Worm (Caenorhabditis elegans) whole organism, L3 larva: ENCODE results near the gene B0410.1.

Experiments
- aly-2 ChIP-seq: fragments of 150-350 bp; optimal IDR thresholded peaks from 2 replicates; lab custom pipeline; 2014; ENCODE audit warnings: missing biosample characterization, missing genetic modification characterization
- ama-1 ChIP-seq: fragments of 150-350 bp; optimal IDR thresholded peaks from 2 replicates; lab custom pipeline; 2018
- ceh-16 ChIP-seq: sonication (generic microtip); optimal IDR thresholded peaks from 2 replicates; lab custom pipeline; 2017; ENCODE audit warnings: missing biosample characterization, missing genetic modification characterization
- ceh-28 ChIP-seq: fragments of 150-350 bp; optimal IDR thresholded peaks from 2 replicates; lab custom pipeline; 2014; ENCODE audit warnings: missing biosample characterization, missing genetic modification reagents, missing genetic modification characterization
- ceh-9 ChIP-seq: sonication (generic microtip); optimal IDR thresholded peaks from 2 replicates; lab custom pipeline; 2018; ENCODE audit warnings: missing biosample characterization, missing genetic modification characterization
- daf-12 ChIP-seq: fragments of 150-350 bp; optimal IDR thresholded peaks from 2 replicates; lab custom pipeline; 2014; ENCODE audit warnings: missing biosample characterization, missing genetic modification reagents, missing genetic modification characterization
- egl-27 ChIP-seq: sonication (generic microtip); optimal IDR thresholded peaks from 4 replicates; lab custom pipeline; 2017; ENCODE audit warnings: missing biosample characterization, missing genetic modification reagents, missing genetic modification characterization
- elt-2 ChIP-seq: sonication (generic microtip); optimal IDR thresholded peaks from 2 replicates; lab custom pipeline; 2016; ENCODE audit warnings: missing genetic modification reagents, mild to moderate bottlenecking, missing genetic modification characterization, missing compliant biosample characterization
- elt-3 ChIP-seq, 3 experiments: fragments of 150-350 bp in 1 of 3; sonication (generic microtip) in 2 of 3; optimal IDR thresholded peaks; 2 replicates in 2 of 3; 4 replicates in 1 of 3; lab custom pipeline; 2014 to 2017; ENCODE audit warnings: missing biosample characterization in 3 of 3, missing genetic modification characterization in 3 of 3
- eor-1 ChIP-seq, 2 experiments: fragments of 150-350 bp; optimal IDR thresholded peaks; 2 replicates each; lab custom pipeline; 2014 to 2018; ENCODE audit warnings: missing biosample characterization in 2 of 2, missing genetic modification characterization in 2 of 2
- fkh-10 ChIP-seq: sonication (generic microtip); optimal IDR thresholded peaks from 2 replicates; lab custom pipeline; 2017; ENCODE audit warnings: missing biosample characterization, missing genetic modification reagents, missing genetic modification characterization
- fos-1 ChIP-seq: fragments of 150-350 bp; optimal IDR thresholded peaks from 2 replicates; lab custom pipeline; 2014; ENCODE audit warnings: missing biosample characterization, missing genetic modification characterization
- hmg-11 ChIP-seq: sonication (generic microtip); optimal IDR thresholded peaks from 2 replicates; lab custom pipeline; 2016; ENCODE audit warnings: missing genetic modification characterization, missing compliant biosample characterization
- jun-1 ChIP-seq: fragments of 150-350 bp; optimal IDR thresholded peaks from 2 replicates; lab custom pipeline; 2014; ENCODE audit warnings: missing biosample characterization, missing genetic modification reagents, missing genetic modification characterization
- lin-15B ChIP-seq: fragments of 150-350 bp; optimal IDR thresholded peaks from 2 replicates; lab custom pipeline; 2014; ENCODE audit warnings: missing biosample characterization, missing genetic modification characterization
- lin-39 ChIP-seq: fragments of 150-350 bp; optimal IDR thresholded peaks from 2 replicates; lab custom pipeline; 2018; ENCODE audit warnings: missing biosample characterization, missing genetic modification reagents, missing genetic modification characterization
- mml-1 ChIP-seq: fragments of 150-350 bp; sonication (generic microtip); optimal IDR thresholded peaks from 3 replicates; lab custom pipeline; 2014; ENCODE audit warnings: missing biosample characterization, missing genetic modification characterization
- nfya-1 ChIP-seq: sonication (generic microtip); optimal IDR thresholded peaks from 2 replicates; lab custom pipeline; 2017; ENCODE audit warnings: missing genetic modification characterization, mild to moderate bottlenecking, missing compliant biosample characterization, antibody characterized with exemption, moderate library complexity; ENCODE audit not compliant: insufficient read depth
- nhr-11 ChIP-seq: fragments of 150-350 bp; optimal IDR thresholded peaks from 2 replicates; lab custom pipeline; 2014; ENCODE audit warnings: missing biosample characterization, missing genetic modification characterization
- nhr-12 ChIP-seq: fragments of 150-350 bp; optimal IDR thresholded peaks from 2 replicates; lab custom pipeline; 2014; ENCODE audit warnings: missing biosample characterization, missing genetic modification characterization
- nhr-23 ChIP-seq: fragments of 150-350 bp; optimal IDR thresholded peaks from 2 replicates; lab custom pipeline; 2014; ENCODE audit warnings: missing biosample characterization, missing genetic modification reagents, missing genetic modification characterization
- nhr-25 ChIP-seq: sonication (generic microtip); optimal IDR thresholded peaks from 2 replicates; lab custom pipeline; 2017; ENCODE audit warnings: missing biosample characterization, missing genetic modification characterization
- nhr-28 ChIP-seq: fragments of 150-350 bp; optimal IDR thresholded peaks from 2 replicates; lab custom pipeline; 2014; ENCODE audit warnings: missing biosample characterization, missing genetic modification characterization
- nhr-43 ChIP-seq: sonication (generic microtip); optimal IDR thresholded peaks from 2 replicates; lab custom pipeline; 2016; ENCODE audit warnings: mild to moderate bottlenecking, missing genetic modification characterization, missing compliant biosample characterization; ENCODE audit not compliant: poor library complexity, severe bottlenecking
- nhr-67 ChIP-seq: fragments of 150-350 bp; optimal IDR thresholded peaks from 2 replicates; lab custom pipeline; 2014; ENCODE audit warnings: missing biosample characterization, missing genetic modification characterization
- nhr-76 ChIP-seq: fragments of 150-350 bp; sonication (generic microtip); optimal IDR thresholded peaks from 5 replicates; lab custom pipeline; 2014; ENCODE audit warnings: missing biosample characterization, missing genetic modification characterization
- nhr-77 ChIP-seq: fragments of 150-350 bp; optimal IDR thresholded peaks from 2 replicates; lab custom pipeline; 2014; ENCODE audit warnings: missing biosample characterization, missing genetic modification characterization
- sea-2 ChIP-seq: fragments of 150-350 bp; sonication (generic microtip); optimal IDR thresholded peaks from 4 replicates; lab custom pipeline; 2014; ENCODE audit warnings: missing biosample characterization, missing genetic modification reagents, missing genetic modification characterization
- skn-1 ChIP-seq: fragments of 150-350 bp; optimal IDR thresholded peaks from 2 replicates; lab custom pipeline; 2014; ENCODE audit warnings: missing biosample characterization, missing genetic modification characterization
- tbx-2 ChIP-seq: sonication (generic microtip); optimal IDR thresholded peaks from 2 replicates; lab custom pipeline; 2016; ENCODE audit warnings: mild to moderate bottlenecking, missing genetic modification characterization, missing compliant biosample characterization
- unc-39 ChIP-seq: sonication (generic microtip); optimal IDR thresholded peaks from 4 replicates; lab custom pipeline; 2017; ENCODE audit warnings: missing biosample characterization, missing genetic modification characterization
- unc-62 ChIP-seq: fragments of 150-350 bp; sonication (generic microtip); optimal IDR thresholded peaks from 4 replicates; lab custom pipeline; 2014; ENCODE audit warnings: missing biosample characterization, missing genetic modification reagents, missing genetic modification characterization
- zag-1 ChIP-seq: fragments of 150-350 bp; optimal IDR thresholded peaks from 2 replicates; lab custom pipeline; 2014; ENCODE audit warnings: missing biosample characterization, missing genetic modification characterization
- ztf-11 ChIP-seq: fragments of 150-350 bp; optimal IDR thresholded peaks from 2 replicates; lab custom pipeline; 2014; ENCODE audit warnings: missing biosample characterization, missing genetic modification characterization
- ztf-4 ChIP-seq: fragments of 150-350 bp; optimal IDR thresholded peaks from 2 replicates; lab custom pipeline; 2014; ENCODE audit warnings: missing biosample characterization, missing genetic modification characterization

B0410.1 gene

DNA sequence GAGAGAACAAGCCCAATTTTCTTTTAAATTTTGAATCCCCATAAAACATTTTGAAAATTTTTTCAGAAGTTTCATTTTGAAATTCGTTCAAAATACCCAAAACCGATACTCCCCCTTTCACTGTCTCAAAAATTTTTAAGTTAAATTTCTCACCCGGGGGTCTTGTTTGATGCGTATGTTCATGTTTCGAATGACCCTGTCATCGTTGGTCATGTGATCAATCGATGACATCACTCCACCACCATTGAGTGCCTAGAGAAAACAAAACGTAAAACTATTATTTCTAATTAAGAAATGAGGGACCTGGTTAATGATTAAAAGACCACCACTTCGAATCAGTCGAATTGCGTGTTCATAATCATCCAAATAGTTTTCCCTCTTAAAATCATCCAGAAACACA, 36.0 kb upstream of the B0410.1 start:
- TF ChIP-seq nhr-43 (tag; lab: Kevin White, UChicago) (peak; percentile 23), nhr-25 (tag; lab: Kevin White, UChicago) (peak; percentile 77), ceh-16 (tag; lab: Kevin White, UChicago) (no peak), nhr-23 (tag; lab: Kevin White, UChicago) (peak; percentile 71), nfya-1 (tag; lab: Kevin White, UChicago) (peak; percentile 22)
- TF ChIP-seq, all 47 proteins: peak for 4

DNA sequence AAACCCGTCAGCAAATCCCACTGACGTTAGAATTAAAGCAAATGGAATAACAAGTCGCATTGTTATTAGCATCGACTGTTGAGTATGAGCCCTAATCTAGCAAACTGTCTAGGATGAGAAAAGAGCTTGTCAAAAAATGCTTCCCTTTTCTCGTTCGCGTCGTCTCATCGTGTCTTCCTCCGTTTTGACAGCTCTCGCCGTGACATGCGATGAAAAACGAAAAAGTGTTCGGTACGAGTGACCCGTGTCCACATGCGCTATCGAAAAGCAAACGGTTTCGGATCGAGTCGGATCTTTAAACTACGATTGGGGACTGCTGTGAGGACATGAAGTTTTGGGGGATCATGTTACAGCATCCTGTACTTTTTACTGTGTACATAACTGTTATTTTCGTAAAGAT, 32.0 kb upstream of the B0410.1 start, which contains the start of gene comt-1:
Gene comt-1, minus strand, starts transcription at position 101 of the 400 bp plus-strand sequence.
- TF ChIP-seq sea-2 (GFP tag; lab: Kevin White, UChicago) (no peak), fkh-10 (GFP tag; lab: Kevin White, UChicago) (no peak), ceh-9 (tag; lab: Kevin White, UChicago) (no peak), lin-15B (no peak)
- TF ChIP-seq, all 47 proteins: peak for 0

DNA sequence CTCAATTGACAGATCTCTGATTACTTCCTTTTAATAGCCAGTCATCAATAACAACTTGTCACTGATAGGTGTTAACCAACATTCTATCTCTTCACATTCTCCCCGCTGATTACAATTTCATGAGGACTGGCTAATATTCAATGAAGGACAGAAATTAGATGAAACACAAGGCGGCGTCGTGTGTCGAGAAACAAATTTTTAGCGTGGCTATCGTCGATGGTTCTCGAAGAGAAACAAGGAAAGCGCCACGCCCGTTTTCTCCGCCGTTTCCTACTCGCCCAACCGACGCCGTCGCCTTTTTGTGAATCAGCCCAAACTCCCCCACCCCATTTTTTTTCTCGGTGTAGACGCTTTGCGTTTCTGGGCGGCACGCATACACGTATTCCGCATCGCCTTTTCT, 30.4 kb upstream of the B0410.1 start, which contains the start of gene F53B3.6:
Gene F53B3.6, plus strand, starts transcription at position 284 of the 400 bp plus-strand sequence.
- TF ChIP-seq nhr-25 (tag; lab: Kevin White, UChicago) (peak; percentile 36), aly-2 (no peak), nhr-43 (tag; lab: Kevin White, UChicago) (peak; percentile 44), tbx-2 (no peak), hmg-11 (tag; lab: Kevin White, UChicago) (no peak), egl-27 (tag; lab: Kevin White, UChicago) (no peak), nhr-23 (tag; lab: Kevin White, UChicago) (peak; percentile 13)

DNA sequence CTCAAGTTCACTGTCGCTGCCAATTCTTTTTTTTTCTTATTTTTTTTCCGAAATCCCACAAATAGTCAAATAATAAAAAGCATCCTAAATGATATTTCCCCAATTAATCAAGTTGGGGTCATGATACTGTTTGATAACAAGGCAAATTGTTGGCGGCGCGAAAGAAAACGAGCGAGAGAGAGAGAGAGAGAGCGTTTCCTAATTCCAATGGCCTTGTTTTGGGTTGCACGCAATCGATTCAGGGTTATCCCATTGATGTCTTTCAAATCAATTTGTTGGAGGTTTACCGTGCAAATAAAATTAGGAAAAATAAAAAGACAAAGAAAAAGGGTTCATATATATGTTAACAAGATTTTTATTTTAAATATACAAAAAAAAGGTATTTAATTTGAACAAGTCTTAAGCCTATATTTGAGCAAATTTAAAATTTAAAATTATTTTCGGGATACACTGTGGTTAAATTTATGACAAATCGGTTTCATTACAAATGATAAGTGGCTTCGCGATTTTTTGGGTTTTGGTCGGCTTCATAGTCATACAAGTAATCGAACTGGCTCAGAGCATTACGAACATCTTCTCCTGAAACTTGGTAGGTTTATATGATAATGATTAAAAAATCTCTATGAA, 28.7 kb upstream of the B0410.1 start:
- TF ChIP-seq nhr-67 (tag; lab: Kevin White, UChicago) (no peak), nhr-28 (tag; lab: Kevin White, UChicago) (no peak), eor-1 (tag; optimal IDR thresholded peaks at IDR 0.05; lab: Kevin White, UChicago) (no peak), elt-3 (tag; optimal IDR thresholded peaks at IDR 0.05; lab: Kevin White, UChicago) (peak in 1 of 3 experiments; percentile 74), daf-12 (no peak), mml-1 (no peak), nhr-11 (no peak), lin-39 (no peak), nhr-25 (tag; lab: Kevin White, UChicago) (peak; percentile 48), ceh-28 (tag; lab: Kevin White, UChicago) (peak; percentile 13), ama-1 (peak; percentile 59), nhr-43 (tag; lab: Kevin White, UChicago) (peak; percentile 56), tbx-2 (peak; percentile 49), nhr-76 (tag; lab: Kevin White, UChicago) (no peak), fkh-10 (GFP tag; lab: Kevin White, UChicago) (no peak), ceh-9 (tag; lab: Kevin White, UChicago) (no peak), elt-2 (no peak), ztf-11 (tag; lab: Kevin White, UChicago) (no peak), nhr-23 (tag; lab: Kevin White, UChicago) (no peak), aly-2 (no peak), nhr-77 (tag; lab: Kevin White, UChicago) (no peak), skn-1 (tag; lab: Kevin White, UChicago) (no peak), fos-1 (tag; lab: Kevin White, UChicago) (no peak), jun-1 (tag; lab: Kevin White, UChicago) (no peak), egl-27 (tag; lab: Kevin White, UChicago) (no peak), nhr-12 (no peak), unc-62 (GFP tag; lab: Kevin White, UChicago) (no peak), ztf-4 (tag; lab: Kevin White, UChicago) (no peak), unc-39 (tag; lab: Kevin White, UChicago) (no peak), sea-2 (GFP tag; lab: Kevin White, UChicago) (no peak), zag-1 (tag; lab: Kevin White, UChicago) (no peak)
- TF ChIP-seq, all 47 proteins: peak for 6
